Worm (Caenorhabditis elegans) whole organism, young adult: Measurements from ENCODE around the gene gcy-25.

Source experiments
- B0035.1 ChIP-seq: sonication (generic microtip); optimal IDR thresholded peaks from 2 replicates; lab custom pipeline; 2016; ENCODE audit warnings: missing genetic modification characterization, mild to moderate bottlenecking, missing compliant biosample characterization, missing genotype, missing genetic modification reagents
- B0261.1 ChIP-seq: sonication (generic microtip); optimal IDR thresholded peaks from 2 replicates; lab custom pipeline; 2016; ENCODE audit warnings: mild to moderate bottlenecking, missing genetic modification characterization, moderate library complexity, missing compliant biosample characterization
- B0336.3 ChIP-seq: fragments of 200-800 bp; sonication (Bioruptor generic); IDR thresholded peaks from 2 replicates; pipeline ENCODE4 v1.3.6; 2022; ENCODE audit warnings: missing genetic modification characterization, missing compliant biosample characterization
- F10E7.11 ChIP-seq: sonication (generic microtip); optimal IDR thresholded peaks from 2 replicates; lab custom pipeline; 2017; ENCODE audit warnings: mild to moderate bottlenecking, missing genetic modification characterization, moderate library complexity, missing compliant biosample characterization
- F23B12.7 ChIP-seq: sonication (generic microtip); optimal IDR thresholded peaks from 2 replicates; lab custom pipeline; 2017; ENCODE audit warnings: missing genetic modification characterization, mild to moderate bottlenecking, missing compliant biosample characterization, antibody characterized with exemption, moderate library complexity; ENCODE audit not compliant: insufficient read depth
- F37B4.10 ChIP-seq: fragments of 200-800 bp; sonication (Bioruptor generic); IDR thresholded peaks from 2 replicates; pipeline ENCODE4 v1.3.6; 2022; ENCODE audit warnings: missing genetic modification characterization, missing compliant biosample characterization
- T07F8.4 ChIP-seq: sonication (generic microtip); optimal IDR thresholded peaks from 2 replicates; lab custom pipeline; 2016; ENCODE audit warnings: mild to moderate bottlenecking, missing genetic modification characterization, moderate library complexity, missing compliant biosample characterization
- T26A5.8 ChIP-seq: sonication (generic microtip); optimal IDR thresholded peaks from 2 replicates; lab custom pipeline; 2016; ENCODE audit warnings: missing genetic modification characterization, missing compliant biosample characterization
- Y53G8AR.9 ChIP-seq: fragments of 200-800 bp; sonication (Bioruptor generic); conservative IDR thresholded peaks from 2 replicates; pipeline ENCODE4 v1.3.6; 2022; ENCODE audit warnings: missing genetic modification reagents, missing genetic modification characterization, missing compliant biosample characterization
- Y67H2A.10 ChIP-seq: fragments of 200-800 bp; sonication (Bioruptor generic); conservative IDR thresholded peaks from 2 replicates; pipeline ENCODE4 v1.3.6; 2022; ENCODE audit warnings: missing genetic modification reagents, missing genetic modification characterization, missing compliant biosample characterization
- Y95B8A.8 ChIP-seq: fragments of 200-800 bp; sonication (Bioruptor generic); IDR thresholded peaks from 2 replicates; pipeline ENCODE4 v1.3.6; 2022; ENCODE audit warnings: missing genetic modification reagents, missing genetic modification characterization, missing compliant biosample characterization
- ZK185.1 ChIP-seq: sonication (generic microtip); optimal IDR thresholded peaks from 2 replicates; lab custom pipeline; 2016; ENCODE audit warnings: mild to moderate bottlenecking, missing genetic modification characterization, missing compliant biosample characterization; ENCODE audit not compliant: poor library complexity, severe bottlenecking
- aptf-3 ChIP-seq: fragments of 200-800 bp; sonication (Bioruptor generic); IDR thresholded peaks from 2 replicates; pipeline ENCODE4 v1.3.6; 2022; ENCODE audit warnings: missing genetic modification characterization, missing compliant biosample characterization
- athp-1 ChIP-seq: sonication (generic microtip); optimal IDR thresholded peaks from 2 replicates; lab custom pipeline; 2017; ENCODE audit warnings: mild to moderate bottlenecking, missing genetic modification characterization, missing compliant biosample characterization
- attf-5 ChIP-seq: fragments of 200-800 bp; sonication (Bioruptor generic); optimal IDR thresholded peaks from 2 replicates; lab custom pipeline; 2018; ENCODE audit warnings: mild to moderate bottlenecking, missing genetic modification characterization, missing compliant biosample characterization
- bed-1 ChIP-seq: fragments of 200-800 bp; sonication (Bioruptor generic); IDR thresholded peaks from 2 replicates; pipeline ENCODE4 v1.3.6; 2022; ENCODE audit warnings: missing genetic modification reagents, missing genetic modification characterization, missing compliant biosample characterization
- cebp-1 ChIP-seq, 2 experiments: fragments of 200-800 bp in 1 of 2; sonication (Bioruptor generic) in 1 of 2; sonication (generic microtip) in 1 of 2; IDR thresholded peaks in 1 of 2; optimal IDR thresholded peaks in 1 of 2; 2 replicates each; pipeline versions ENCODE4 v1.3.6 to Lab custom; 2017 to 2022; ENCODE audit warnings: missing compliant biosample characterization in 2 of 2, missing genetic modification characterization in 2 of 2, mild to moderate bottlenecking in 1 of 2, missing genetic modification reagents in 1 of 2, moderate library complexity in 1 of 2
- ceh-100 ChIP-seq: fragments of 200-800 bp; sonication (Bioruptor generic); IDR thresholded peaks from 2 replicates; pipeline ENCODE4 v1.3.6; 2022; ENCODE audit warnings: missing genetic modification reagents, missing genetic modification characterization, missing compliant biosample characterization
- ceh-40 ChIP-seq: fragments of 200-800 bp; sonication (Bioruptor generic); IDR thresholded peaks from 2 replicates; pipeline ENCODE4 v1.3.6; 2022; ENCODE audit warnings: missing genetic modification characterization, missing compliant biosample characterization
- ceh-79 ChIP-seq: sonication (generic microtip); optimal IDR thresholded peaks from 2 replicates; lab custom pipeline; 2017; ENCODE audit warnings: mild to moderate bottlenecking, missing genetic modification characterization, missing compliant biosample characterization
- die-1 ChIP-seq: sonication (generic microtip); optimal IDR thresholded peaks from 2 replicates; lab custom pipeline; 2016; ENCODE audit warnings: missing genotype, mild to moderate bottlenecking, missing genetic modification characterization, missing compliant biosample characterization
- dpff-1 ChIP-seq: sonication (generic microtip); optimal IDR thresholded peaks from 2 replicates; lab custom pipeline; 2017; ENCODE audit warnings: mild to moderate bottlenecking, missing genetic modification characterization, missing compliant biosample characterization
- dpl-1 ChIP-seq: fragments of 150-350 bp; optimal IDR thresholded peaks from 2 replicates; lab custom pipeline; 2014; ENCODE audit warnings: missing biosample characterization, missing genetic modification reagents, missing genetic modification characterization
- egrh-3 ChIP-seq: fragments of 200-800 bp; sonication (Bioruptor generic); IDR thresholded peaks from 2 replicates; pipeline ENCODE4 v1.3.6; 2022; ENCODE audit warnings: missing genetic modification reagents, missing genetic modification characterization, missing compliant biosample characterization
- ets-4 ChIP-seq: fragments of 200-800 bp; sonication (Bioruptor generic); optimal IDR thresholded peaks from 2 replicates; lab custom pipeline; 2018; ENCODE audit warnings: mild to moderate bottlenecking, missing genetic modification characterization, missing compliant biosample characterization
- hlh-12 ChIP-seq: sonication (generic microtip); optimal IDR thresholded peaks from 2 replicates; lab custom pipeline; 2016; ENCODE audit warnings: missing genetic modification characterization, missing compliant biosample characterization
- hrde-1 ChIP-seq: sonication (generic microtip); optimal IDR thresholded peaks from 2 replicates; lab custom pipeline; 2016; ENCODE audit warnings: missing genetic modification characterization, mild to moderate bottlenecking, missing compliant biosample characterization, moderate library complexity, missing genotype, missing genetic modification reagents, borderline replicate concordance
- lag-1 ChIP-seq: fragments of 200-800 bp; sonication (Bioruptor generic); IDR thresholded peaks from 2 replicates; pipeline ENCODE4 v1.3.6; 2022; ENCODE audit warnings: missing genetic modification reagents, missing genetic modification characterization, missing compliant biosample characterization
- lin-54 ChIP-seq: fragments of 200-800 bp; sonication (Bioruptor generic); optimal IDR thresholded peaks from 2 replicates; lab custom pipeline; 2018; ENCODE audit warnings: mild to moderate bottlenecking, missing genetic modification characterization, missing compliant biosample characterization
- lir-1 ChIP-seq: fragments of 200-800 bp; sonication (Bioruptor generic); conservative IDR thresholded peaks from 2 replicates; pipeline ENCODE4 v1.3.6; 2022; ENCODE audit warnings: missing genetic modification reagents, missing genetic modification characterization, missing compliant biosample characterization
- madf-10 ChIP-seq: sonication (generic microtip); optimal IDR thresholded peaks from 2 replicates; lab custom pipeline; 2016; ENCODE audit warnings: mild to moderate bottlenecking, missing genetic modification characterization, missing compliant biosample characterization
- madf-6 ChIP-seq: fragments of 200-800 bp; sonication (Bioruptor generic); IDR thresholded peaks from 2 replicates; pipeline ENCODE4 v1.3.6; 2022; ENCODE audit warnings: missing genetic modification reagents, missing genetic modification characterization, missing compliant biosample characterization
- madf-8 ChIP-seq: fragments of 200-800 bp; sonication (Bioruptor generic); conservative IDR thresholded peaks from 2 replicates; pipeline ENCODE4 v1.3.6; 2022; ENCODE audit warnings: missing genetic modification reagents, missing genetic modification characterization, missing compliant biosample characterization
- mes-4 ChIP-seq: sonication (generic microtip); optimal IDR thresholded peaks from 2 replicates; lab custom pipeline; 2016; ENCODE audit warnings: missing genotype, missing genetic modification characterization, missing compliant biosample characterization
- nhr-179 ChIP-seq: sonication (generic microtip); optimal IDR thresholded peaks from 2 replicates; lab custom pipeline; 2016; ENCODE audit warnings: mild to moderate bottlenecking, missing genetic modification characterization, missing compliant biosample characterization
- nhr-80 ChIP-seq: sonication (generic microtip); optimal IDR thresholded peaks from 2 replicates; lab custom pipeline; 2016; ENCODE audit warnings: missing genetic modification characterization, missing compliant biosample characterization
- nhr-90 ChIP-seq: sonication (generic microtip); optimal IDR thresholded peaks from 2 replicates; lab custom pipeline; 2016; ENCODE audit warnings: missing genotype, mild to moderate bottlenecking, missing genetic modification characterization, missing compliant biosample characterization
- pbrm-1 ChIP-seq: fragments of 200-800 bp; sonication (Bioruptor generic); IDR thresholded peaks from 2 replicates; pipeline ENCODE4 v1.3.6; 2022; ENCODE audit warnings: missing genetic modification reagents, missing genetic modification characterization, missing compliant biosample characterization
- sdz-38 ChIP-seq: sonication (generic microtip); optimal IDR thresholded peaks from 2 replicates; lab custom pipeline; 2016; ENCODE audit warnings: missing genotype, missing genetic modification characterization, missing compliant biosample characterization
- sea-2 ChIP-seq: fragments of 200-800 bp; sonication (Bioruptor generic); IDR thresholded peaks from 2 replicates; pipeline ENCODE4 v1.3.6; 2022; ENCODE audit warnings: missing genetic modification characterization, missing compliant biosample characterization
- snpc-1.1 ChIP-seq: sonication (generic microtip); optimal IDR thresholded peaks from 2 replicates; lab custom pipeline; 2017; ENCODE audit warnings: missing genetic modification characterization, mild to moderate bottlenecking, missing compliant biosample characterization, antibody characterized with exemption, moderate library complexity, missing genotype, missing genetic modification reagents; ENCODE audit not compliant: insufficient read depth
- snpc-1.3 ChIP-seq: sonication (generic microtip); optimal IDR thresholded peaks from 2 replicates; lab custom pipeline; 2017; ENCODE audit warnings: missing genetic modification characterization, mild to moderate bottlenecking, missing compliant biosample characterization, antibody characterized with exemption, moderate library complexity, missing genotype, missing genetic modification reagents; ENCODE audit not compliant: insufficient read depth
- snpc-4 ChIP-seq, 5 experiments: fragments of 150-350 bp in 1 of 5; sonication (generic microtip) in 4 of 5; optimal IDR thresholded peaks; 2 replicates each; lab custom pipeline; 2014 to 2018; ENCODE audit warnings: missing genetic modification characterization in 5 of 5, missing biosample characterization in 3 of 5, antibody characterized with exemption in 2 of 5, mild to moderate bottlenecking in 2 of 5, missing compliant biosample characterization in 2 of 5, missing genotype in 2 of 5, moderate library complexity in 2 of 5, missing genetic modification reagents in 1 of 5
- sptf-2 ChIP-seq: fragments of 200-800 bp; sonication (Bioruptor generic); optimal IDR thresholded peaks from 2 replicates; lab custom pipeline; 2018; ENCODE audit warnings: mild to moderate bottlenecking, missing genetic modification characterization, missing compliant biosample characterization
- zfh-2 ChIP-seq: fragments of 200-800 bp; sonication (Bioruptor generic); conservative IDR thresholded peaks from 2 replicates; pipeline ENCODE4 v1.3.6; 2022; ENCODE audit warnings: missing genetic modification reagents, missing genetic modification characterization, missing compliant biosample characterization
- ztf-25 ChIP-seq: fragments of 200-800 bp; sonication (Bioruptor generic); IDR thresholded peaks from 2 replicates; pipeline ENCODE4 v1.3.6; 2022; ENCODE audit warnings: missing genetic modification reagents, missing genetic modification characterization, missing compliant biosample characterization
- ztf-28 ChIP-seq: fragments of 200-800 bp; sonication (Bioruptor generic); IDR thresholded peaks from 2 replicates; pipeline ENCODE4 v1.3.6; 2022; ENCODE audit warnings: missing genetic modification reagents, missing genetic modification characterization, missing compliant biosample characterization

The gcy-25 gene

ce11 chrIV:15931833-15932232, 59.1 kb downstream of the gcy-25 start:
- TF ChIP-seq madf-10 (tag; lab: Kevin White, UChicago) = peak; percentile 48
- TF ChIP-seq hlh-12 (tag; lab: Kevin White, UChicago) = no peak
- TF ChIP-seq Y67H2A.10 (GFP tag; lab: Robert Waterston, UW) = no peak
- TF ChIP-seq snpc-1.1 (tag; lab: Kevin White, UChicago) = no peak
- peak; percentile 77; the same call in 1 of the 2 replicates for TF ChIP-seq ztf-28 (GFP tag; lab: Robert Waterston, UW)
- no peak for TF ChIP-seq athp-1 (tag; lab: Kevin White, UChicago)
- no peak for TF ChIP-seq nhr-80 (tag; lab: Kevin White, UChicago)
- TF ChIP-seq ZK185.1 = peak; percentile 76
- TF ChIP-seq ztf-25 (GFP tag; lab: Robert Waterston, UW) = 0 out of 2 replicates have a peak, but pooled peaks have one; percentile 60
- TF ChIP-seq bed-1 (GFP tag; lab: Robert Waterston, UW) = no peak
- TF ChIP-seq T26A5.8 (tag; lab: Kevin White, UChicago) = no peak
- TF ChIP-seq cebp-1 (GFP tag; IDR thresholded peaks at IDR 0.05; lab: Robert Waterston, UW) = no peak
- TF ChIP-seq cebp-1 (tag; optimal IDR thresholded peaks at IDR 0.05; lab: Kevin White, UChicago) = peak; percentile 52
- TF ChIP-seq B0336.3 (GFP tag; lab: Robert Waterston, UW) = no peak
- TF ChIP-seq Y53G8AR.9 (GFP tag; lab: Robert Waterston, UW) = no peak; the same call in 1 of the 2 replicates
- TF ChIP-seq madf-8 (GFP tag; lab: Robert Waterston, UW) = no peak
- TF ChIP-seq Y95B8A.8 = 0 out of 2 replicates have a peak, but pooled peaks have one; percentile 43
- TF ChIP-seq lin-54 = peak; percentile 37
- peak; percentile 85 for TF ChIP-seq B0261.1
- TF ChIP-seq ceh-79 = no peak
- 0 out of 2 replicates have a peak, but pooled peaks have one; percentile 7 for TF ChIP-seq egrh-3 (GFP tag; lab: Robert Waterston, UW)
- no peak for TF ChIP-seq dpff-1 (tag; lab: Kevin White, UChicago)
- no peak for TF ChIP-seq nhr-179
- TF ChIP-seq F37B4.10 = no peak
- peak; percentile 51 for TF ChIP-seq attf-5 (GFP tag; lab: Kevin White, UChicago)
- no peak for TF ChIP-seq ceh-40 (GFP tag; lab: Robert Waterston, UW)
- no peak for TF ChIP-seq dpl-1
- TF ChIP-seq zfh-2 = no peak; the same call in 1 of the 2 replicates
- peak; percentile 43 for TF ChIP-seq madf-6
- no peak for TF ChIP-seq F10E7.11
- no peak for TF ChIP-seq aptf-3 (GFP tag; lab: Robert Waterston, UW)
- TF ChIP-seq nhr-90 (tag; lab: Kevin White, UChicago) = peak; percentile 84
- no peak for TF ChIP-seq ets-4
- TF ChIP-seq lir-1 (GFP tag; lab: Robert Waterston, UW) = no peak
- TF ChIP-seq sea-2 (GFP tag; lab: Robert Waterston, UW) = no peak
- peak; percentile 68 for TF ChIP-seq snpc-1.3
- no peak for TF ChIP-seq lag-1 (GFP tag; lab: Robert Waterston, UW)
- TF ChIP-seq hrde-1 (tag; lab: Kevin White, UChicago) = no peak
- TF ChIP-seq ceh-100 (GFP tag; lab: Robert Waterston, UW) = no peak
- TF ChIP-seq mes-4 (tag; lab: Kevin White, UChicago) = peak; percentile 69
- TF ChIP-seq T07F8.4 (tag; lab: Kevin White, UChicago) = peak; percentile 62
- TF ChIP-seq sptf-2 (GFP tag; lab: Kevin White, UChicago) = no peak
- peak; percentile 80 for TF ChIP-seq die-1 (tag; lab: Kevin White, UChicago)
- no peak for TF ChIP-seq sdz-38 (tag; lab: Kevin White, UChicago)
- TF ChIP-seq pbrm-1 (GFP tag; lab: Robert Waterston, UW) = peak; percentile 64
- peak; percentile 87 for TF ChIP-seq snpc-4 (GFP tag; optimal IDR thresholded peaks at IDR 0.05; lab: Kevin White, UChicago)
- TF ChIP-seq snpc-4 (tag; optimal IDR thresholded peaks at IDR 0.05; lab: Kevin White, UChicago) = peak; percentile 51 to 96 (median 92)
- TF ChIP-seq F23B12.7 = peak; percentile 2
- no peak for TF ChIP-seq B0035.1
